Fruit fly (Drosophila melanogaster) S2 (cell line): ENCODE measurements around the gene CG5715.

Source experiments
- CG8478 ChIP-seq: fragments of >200 bp; optimal IDR thresholded peaks from 2 replicates; lab custom pipeline; 2018
- CTCF ChIP-seq, 2 experiments: fragments of >200 bp; optimal IDR thresholded peaks; 2 replicates each; lab custom pipeline; 2018

The CG5715 gene

dm6 chr3R:24275463-24275862 lies 18.7 kb downstream of the CG5715 start:
- TF ChIP-seq CG8478 (lab: Kevin White, UChicago) (no peak), CTCF (optimal IDR thresholded peaks at IDR 0.05; lab: Kevin White, UChicago) (no peak)

- TF ChIP-seq CG8478 (lab: Kevin White, UChicago) (no peak), CTCF (optimal IDR thresholded peaks at IDR 0.05; lab: Kevin White, UChicago) (no peak)
Measured at dm6 chr3R:24274212-24274611, 20.0 kb downstream of the CG5715 start.

dm6 chr3R:24272775-24273290 lies 21.4 kb downstream of the CG5715 start, which contains the start of gene Orct2:
TSS of gene Orct2 (plus strand) at chr3R:24273029.
- no peak for TF ChIP-seq CTCF (optimal IDR thresholded peaks at IDR 0.05; lab: Kevin White, UChicago)
- no peak for TF ChIP-seq CG8478 (lab: Kevin White, UChicago)

- TF ChIP-seq CTCF (optimal IDR thresholded peaks at IDR 0.05; lab: Kevin White, UChicago) (no peak), CG8478 (lab: Kevin White, UChicago) (no peak)
Measured at dm6 chr3R:24272232-24272631, 22.0 kb downstream of the CG5715 start.

- TF ChIP-seq CG8478 (lab: Kevin White, UChicago) (no peak), CTCF (optimal IDR thresholded peaks at IDR 0.05; lab: Kevin White, UChicago) (peak; percentile 53 to 56)
Measured at dm6 chr3R:24271071-24271470, 23.1 kb downstream of the CG5715 start, which contains the start of gene jar. TSS of gene jar (minus strand) at chr3R:24271233.

- no peak for TF ChIP-seq CTCF (optimal IDR thresholded peaks at IDR 0.05; lab: Kevin White, UChicago)
Measured at dm6 chr3R:24270578-24270977, 23.6 kb downstream of the CG5715 start.

- no peak for TF ChIP-seq CG8478 (lab: Kevin White, UChicago)
- TF ChIP-seq CTCF (optimal IDR thresholded peaks at IDR 0.05; lab: Kevin White, UChicago), result no peak
Measured at dm6 chr3R:24270034-24270433, 24.2 kb downstream of the CG5715 start.

dm6 chr3R:24268293-24268692 lies 25.9 kb downstream of the CG5715 start:
- TF ChIP-seq CTCF (optimal IDR thresholded peaks at IDR 0.05; lab: Kevin White, UChicago) (no peak), CG8478 (lab: Kevin White, UChicago) (no peak)

- no peak for TF ChIP-seq CG8478 (lab: Kevin White, UChicago)
- no peak for TF ChIP-seq CTCF (optimal IDR thresholded peaks at IDR 0.05; lab: Kevin White, UChicago)
Measured at dm6 chr3R:24267580-24268202, 26.5 kb downstream of the CG5715 start.

- TF ChIP-seq CG8478 (lab: Kevin White, UChicago) (no peak), CTCF (optimal IDR thresholded peaks at IDR 0.05; lab: Kevin White, UChicago) (no peak)
Measured at dm6 chr3R:24266786-24267579, 27.2 kb downstream of the CG5715 start.

dm6 chr3R:24264414-24265363 lies 29.5 kb downstream of the CG5715 start:
- TF ChIP-seq CTCF (optimal IDR thresholded peaks at IDR 0.05; lab: Kevin White, UChicago) (no peak), CG8478 (lab: Kevin White, UChicago) (no peak)

- TF ChIP-seq CG8478 (lab: Kevin White, UChicago), result no peak
- no peak for TF ChIP-seq CTCF (optimal IDR thresholded peaks at IDR 0.05; lab: Kevin White, UChicago)
Measured at dm6 chr3R:24263588-24264413, 30.4 kb downstream of the CG5715 start.

- no peak for TF ChIP-seq CTCF (optimal IDR thresholded peaks at IDR 0.05; lab: Kevin White, UChicago)
- no peak for TF ChIP-seq CG8478 (lab: Kevin White, UChicago)
Measured at dm6 chr3R:24262923-24263322, 31.3 kb downstream of the CG5715 start.
